Fruit fly (Drosophila melanogaster) ovary, adult (tissue): ENCODE data around the gene SA1.
A peak's percentile ranks its signal among the peaks of the same experiment; 100 is the strongest.

Experiments used
- CG17801 ChIP-seq: fragments of 200-800 bp; optimal IDR thresholded peaks from 2 replicates; lab custom pipeline; 2019; ENCODE audit warnings: missing biosample characterization, mild to moderate bottlenecking, missing genetic modification characterization, moderate library complexity; ENCODE audit not compliant: partially characterized antibody

The SA1 gene

dm6 chr2L:6941731-6942130 lies 8.5 kb upstream of the SA1 start:
- no peak for TF ChIP-seq CG17801 (GFP tag; lab: Kevin White, UChicago)

DNA sequence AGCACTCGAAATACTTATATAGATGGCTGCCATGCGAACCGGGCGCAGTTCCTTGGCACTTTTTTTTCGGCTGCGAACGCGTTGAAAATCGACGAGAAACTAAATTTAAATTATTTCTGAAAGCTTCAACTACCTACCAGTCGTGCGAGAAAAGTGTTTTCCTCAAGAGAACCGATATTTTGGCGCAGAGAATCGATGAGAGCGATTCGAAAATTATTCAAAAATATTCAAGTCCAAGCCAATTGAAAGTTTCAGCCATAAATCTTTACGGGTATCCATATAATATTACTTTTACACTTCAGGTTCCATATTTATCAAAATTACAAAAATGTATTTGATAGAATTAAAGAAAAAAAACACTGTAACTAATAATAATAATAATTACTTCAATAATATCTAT lies 7.5 kb upstream of the SA1 start, which contains the start of gene CG18304:
CG18304 (minus strand) TSS at position 101 of the 400 bp plus-strand sequence.
- TF ChIP-seq CG17801 (GFP tag; lab: Kevin White, UChicago), result no peak

- TF ChIP-seq CG17801 (GFP tag; lab: Kevin White, UChicago), result peak; percentile 30
Measured at dm6 chr2L:6945088-6945487, 5.1 kb upstream of the SA1 start, which contains the start of gene Fgop2. Gene Fgop2, minus strand, starts transcription at chr2L:6945289.

DNA sequence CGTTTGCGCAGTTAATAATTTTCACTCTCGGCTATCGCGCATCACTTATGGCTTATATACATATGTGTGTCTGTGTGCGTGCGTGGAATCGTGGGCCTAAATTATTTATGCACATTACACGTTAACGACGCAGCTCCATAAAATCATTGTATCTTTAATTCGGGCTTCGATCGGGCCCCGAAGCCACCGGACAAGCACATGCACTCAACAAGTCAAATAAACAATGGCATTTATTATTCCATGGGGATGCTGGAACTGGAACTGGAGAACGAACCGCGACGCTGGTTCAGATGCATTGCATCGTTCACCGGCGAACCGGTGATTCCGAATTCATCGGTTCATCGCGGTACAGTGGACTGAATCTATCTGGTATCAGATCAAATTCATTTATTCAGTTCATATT lies 1.7 kb upstream of the SA1 start, which contains the start of gene ihog:
ihog (minus strand) TSS at position 269 of the 403 bp plus-strand sequence.
- TF ChIP-seq CG17801 (GFP tag; lab: Kevin White, UChicago), result no peak

dm6 chr2L:6956725-6957124 lies 6.5 kb downstream of the SA1 start, which contains the start of the genes CG13775 and CG3430:
Gene CG13775, minus strand, starts transcription at chr2L:6956950.
Gene CG3430, plus strand, starts transcription at chr2L:6957008.
- no peak for TF ChIP-seq CG17801 (GFP tag; lab: Kevin White, UChicago)

- TF ChIP-seq CG17801 (GFP tag; lab: Kevin White, UChicago), result no peak
Measured at dm6 chr2L:6960165-6960564, 9.9 kb downstream of the SA1 start, which contains the start of the genes Atac1 and Hmgcl. Gene Atac1, minus strand, starts transcription at chr2L:6960328. Gene Hmgcl, plus strand, starts transcription at chr2L:6960377.

- TF ChIP-seq CG17801 (GFP tag; lab: Kevin White, UChicago), result peak; percentile 68
Measured at dm6 chr2L:6964022-6964434, 13.8 kb downstream of the SA1 start, which contains the start of the genes sip2 and Coprox. Gene sip2, minus strand, starts transcription at chr2L:6964074. Gene Coprox, plus strand, starts transcription at chr2L:6964421.

DNA sequence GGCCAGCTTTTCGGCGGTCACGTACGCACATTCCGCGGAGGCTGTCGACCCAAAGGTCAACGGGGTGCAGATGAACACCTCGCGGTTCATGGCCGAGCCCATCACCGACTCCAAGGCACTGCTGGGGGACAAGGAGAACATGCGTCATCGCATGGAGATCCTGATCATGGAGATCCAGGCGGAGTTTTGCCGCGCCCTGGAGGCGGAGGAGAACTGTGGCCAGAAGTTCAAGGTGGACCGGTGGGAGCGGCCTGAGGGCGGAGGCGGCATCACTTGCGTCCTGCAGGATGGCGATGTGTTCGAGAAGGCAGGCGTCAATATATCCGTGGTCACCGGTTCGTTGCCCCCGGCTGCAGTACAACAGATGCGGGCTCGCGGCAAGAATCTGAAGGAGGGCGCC lies 14.4 kb downstream of the SA1 start:
- no peak for TF ChIP-seq CG17801 (GFP tag; lab: Kevin White, UChicago)

DNA sequence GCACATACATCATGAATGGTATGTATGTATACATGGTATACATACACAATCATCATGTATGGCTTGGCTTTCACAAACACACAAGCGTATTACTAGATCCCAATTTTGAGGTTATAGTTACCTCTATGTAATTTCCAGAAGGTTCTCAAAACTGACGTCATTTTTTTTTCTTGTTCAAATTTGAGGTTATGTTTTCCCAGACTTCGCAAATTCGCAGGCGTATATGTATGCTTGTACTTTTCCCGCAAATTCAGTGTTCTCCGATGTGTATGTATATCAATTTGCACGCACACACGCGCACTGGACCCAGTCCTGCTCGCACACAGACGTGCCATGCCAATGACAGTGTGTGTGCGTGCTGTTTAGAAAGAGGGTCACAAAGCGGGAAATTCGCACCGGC lies 16.1 kb downstream of the SA1 start:
- no peak for TF ChIP-seq CG17801 (GFP tag; lab: Kevin White, UChicago)

- TF ChIP-seq CG17801 (GFP tag; lab: Kevin White, UChicago), result no peak
Measured at dm6 chr2L:6967422-6968012, 17.3 kb downstream of the SA1 start, which contains the start of gene Sumo. Gene Sumo, minus strand, starts transcription at chr2L:6967644.

- TF ChIP-seq CG17801 (GFP tag; lab: Kevin White, UChicago), result peak; percentile 1
Measured at dm6 chr2L:6968013-6968517, 17.8 kb downstream of the SA1 start.

dm6 chr2L:6970813-6971212 lies 20.6 kb downstream of the SA1 start:
- no peak for TF ChIP-seq CG17801 (GFP tag; lab: Kevin White, UChicago)

DNA sequence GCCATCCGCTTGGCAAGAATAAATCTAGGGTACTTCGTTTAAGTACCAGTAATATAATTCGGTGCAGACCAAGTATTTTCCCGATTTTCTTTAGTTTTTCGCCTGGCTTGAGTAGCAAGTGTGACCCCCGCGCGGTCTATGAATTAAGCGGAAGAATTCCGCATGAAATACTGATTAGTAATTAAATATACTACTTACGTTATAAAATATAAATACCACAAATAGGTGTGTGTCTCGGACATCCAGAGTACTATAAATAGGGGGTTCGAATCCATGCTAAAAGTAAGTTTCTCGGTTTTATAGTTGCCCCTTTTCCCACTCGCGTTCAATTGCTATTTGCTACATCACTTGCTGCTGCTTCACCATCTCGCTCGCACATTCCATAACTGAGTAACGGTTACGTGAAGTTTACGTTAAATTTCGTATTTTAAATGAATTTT lies 21.4 kb downstream of the SA1 start, which contains the start of gene snRNP-U1-70K:
snRNP-U1-70K (minus strand) TSS at position 141 of the 440 bp plus-strand sequence.
- no peak for TF ChIP-seq CG17801 (GFP tag; lab: Kevin White, UChicago)

- TF ChIP-seq CG17801 (GFP tag; lab: Kevin White, UChicago), result no peak
Measured at dm6 chr2L:6991085-6991484, 40.9 kb downstream of the SA1 start.

DNA sequence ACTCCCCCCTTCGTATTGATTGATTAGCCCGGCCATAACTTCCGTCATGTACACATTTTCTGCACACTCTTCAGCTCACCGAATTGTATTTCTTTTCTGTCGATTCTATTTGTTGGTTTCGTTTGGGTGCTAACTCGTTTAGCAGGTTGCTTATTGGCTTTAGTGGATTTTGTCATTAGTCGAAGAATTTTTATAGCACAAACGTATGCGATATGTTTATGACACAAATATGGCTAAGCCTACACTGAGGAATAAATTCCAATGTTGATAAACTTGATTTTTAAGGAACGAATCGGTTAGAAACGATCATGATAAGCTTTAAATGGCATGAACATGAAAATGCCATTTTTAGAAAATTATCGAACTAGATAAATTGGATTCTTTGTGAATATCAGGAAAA lies 48.5 kb downstream of the SA1 start:
- TF ChIP-seq CG17801 (GFP tag; lab: Kevin White, UChicago), result no peak
